Worm (Caenorhabditis elegans) whole organism, L2 larva: Measurements from ENCODE around the gene aexr-1.
A peak's percentile ranks its signal among the peaks of the same experiment; 100 is the strongest.

Experiments
- R02D3.7 ChIP-seq: fragments of 150-350 bp; optimal IDR thresholded peaks from 2 replicates; lab custom pipeline; 2014; ENCODE audit warnings: missing biosample characterization, missing genetic modification characterization
- ZK546.5 ChIP-seq: sonication (generic microtip); optimal IDR thresholded peaks from 2 replicates; lab custom pipeline; 2017; ENCODE audit warnings: missing biosample characterization, missing genetic modification characterization
- ama-1 ChIP-seq: fragments of 150-350 bp; optimal IDR thresholded peaks from 2 replicates; lab custom pipeline; 2018; ENCODE audit warnings: inconsistent platforms
- blmp-1 ChIP-seq: sonication (generic microtip); optimal IDR thresholded peaks from 2 replicates; lab custom pipeline; 2017; ENCODE audit warnings: missing genetic modification characterization, mild to moderate bottlenecking, missing compliant biosample characterization, antibody characterized with exemption, moderate library complexity; ENCODE audit not compliant: insufficient read depth
- lsy-2 ChIP-seq, 2 experiments: fragments of 150-350 bp in 1 of 2; sonication (generic microtip) in 1 of 2; optimal IDR thresholded peaks; 2 replicates each; lab custom pipeline; 2014 to 2017; ENCODE audit warnings: missing biosample characterization in 2 of 2, missing genetic modification characterization in 2 of 2
- mdl-1 ChIP-seq, 2 experiments: fragments of 150-350 bp in 1 of 2; sonication (generic microtip) in 1 of 2; optimal IDR thresholded peaks; 2 replicates each; lab custom pipeline; 2017; ENCODE audit warnings: missing biosample characterization in 2 of 2, missing genetic modification characterization in 2 of 2
- nhr-6 ChIP-seq: fragments of 150-350 bp; optimal IDR thresholded peaks from 2 replicates; lab custom pipeline; 2014; ENCODE audit warnings: missing biosample characterization, missing genetic modification characterization
- nhr-77 ChIP-seq: fragments of 150-350 bp; optimal IDR thresholded peaks from 2 replicates; lab custom pipeline; 2014; ENCODE audit warnings: missing biosample characterization, missing genetic modification characterization
- sma-9 ChIP-seq, 2 experiments: fragments of 150-350 bp in 1 of 2; sonication (generic microtip) in 1 of 2; optimal IDR thresholded peaks; 2 replicates each; lab custom pipeline; 2014 to 2016; ENCODE audit warnings: missing genetic modification characterization in 2 of 2, mild to moderate bottlenecking in 1 of 2, missing biosample characterization in 1 of 2, missing compliant biosample characterization in 1 of 2, missing genetic modification reagents in 1 of 2, moderate library complexity in 1 of 2
- snpc-4 ChIP-seq: fragments of 150-350 bp; optimal IDR thresholded peaks from 2 replicates; lab custom pipeline; 2014; ENCODE audit warnings: missing biosample characterization, missing genetic modification characterization
- unc-39 ChIP-seq: fragments of 150-350 bp; optimal IDR thresholded peaks from 2 replicates; lab custom pipeline; 2014; ENCODE audit warnings: missing biosample characterization, missing genetic modification characterization

ce11 chrX:6642798-6643197 lies 7.7 kb upstream of the aexr-1 start:
- TF ChIP-seq lsy-2 (tag; optimal IDR thresholded peaks at IDR 0.05; lab: Kevin White, UChicago) = peak in 1 of 2 experiments; percentile 32
- TF ChIP-seq nhr-77 (tag; lab: Kevin White, UChicago) = no peak
- no peak for TF ChIP-seq snpc-4 (tag; lab: Kevin White, UChicago)
- TF ChIP-seq ama-1 (lab: Kevin White, UChicago) = no peak
- no peak for TF ChIP-seq ZK546.5
- TF ChIP-seq mdl-1 (tag; optimal IDR thresholded peaks at IDR 0.05; lab: Kevin White, UChicago) = peak in 1 of 2 experiments; percentile 41
- TF ChIP-seq sma-9 (GFP tag; optimal IDR thresholded peaks at IDR 0.05; lab: Kevin White, UChicago) = peak; percentile 63
- TF ChIP-seq sma-9 (tag; optimal IDR thresholded peaks at IDR 0.05; lab: Kevin White, UChicago) = no peak
- TF ChIP-seq nhr-6 (tag; lab: Kevin White, UChicago) = peak; percentile 21
- TF ChIP-seq unc-39 (tag; lab: Kevin White, UChicago) = no peak
- no peak for TF ChIP-seq R02D3.7 (tag; lab: Kevin White, UChicago)
- TF ChIP-seq blmp-1 (tag; lab: Kevin White, UChicago) = peak; percentile 80
